Worm (Caenorhabditis elegans): ENCODE results near the gene cif-1.

Gene cif-1

DNA sequence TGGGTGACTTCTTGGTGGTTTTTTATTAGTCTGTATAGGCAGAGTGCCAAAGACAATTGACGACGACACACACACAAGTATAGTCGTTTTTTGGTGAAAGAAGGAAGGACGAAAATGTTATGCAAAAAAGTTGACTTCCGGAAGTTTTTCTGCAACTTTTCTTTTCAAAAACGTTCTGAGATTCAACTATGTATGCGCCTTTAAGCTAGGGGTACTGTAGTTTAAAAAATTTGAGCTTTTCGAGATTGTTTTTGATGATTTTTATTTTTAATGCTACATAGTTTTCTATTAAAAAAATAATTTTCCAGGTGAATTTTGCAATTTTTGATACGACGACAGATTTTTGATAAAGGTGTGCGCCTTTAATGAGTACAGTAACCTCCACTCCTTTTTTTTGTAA, 42.7 kb downstream of the cif-1 start:
- no peak for TF ChIP-seq ceh-13 (GFP tag; optimal IDR thresholded peaks at IDR 0.05)
- TF ChIP-seq hmbx-1 (tag; optimal IDR thresholded peaks at IDR 0.05), result no peak

DNA sequence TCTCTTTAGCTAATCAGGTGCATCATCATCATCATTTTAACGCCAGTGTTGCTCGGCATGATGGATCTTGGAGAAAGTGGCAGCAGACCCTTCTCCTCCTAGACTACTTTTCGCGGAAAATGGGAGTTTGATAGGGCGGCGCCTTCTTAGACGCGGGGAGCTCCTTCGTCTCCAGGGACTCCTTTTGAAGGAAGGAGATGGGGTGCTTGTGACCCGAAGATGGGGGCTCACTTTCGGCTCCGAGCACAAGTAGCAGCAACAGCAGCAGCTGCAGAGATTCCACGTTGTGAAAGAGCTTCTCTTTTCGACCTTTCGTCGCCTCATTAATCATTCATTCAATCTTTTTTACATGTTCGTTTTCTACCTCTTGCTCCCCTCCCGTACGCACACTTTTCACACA, 43.2 kb downstream of the cif-1 start:
- TF ChIP-seq B0310.2 (tag; optimal IDR thresholded peaks at IDR 0.05) (no peak), aly-1 (tag; optimal IDR thresholded peaks at IDR 0.05) (no peak), ets-7 (tag; optimal IDR thresholded peaks at IDR 0.05) (no peak), ceh-36 (tag; optimal IDR thresholded peaks at IDR 0.05) (no peak), flt-1 (GFP tag; IDR thresholded peaks at IDR 0.05) (no peak), tbx-11 (GFP tag; IDR thresholded peaks at IDR 0.05) (no peak), scrt-1 (GFP tag; IDR thresholded peaks at IDR 0.05) (no peak), pes-1 (GFP tag; IDR thresholded peaks at IDR 0.05) (no peak), ama-1 (optimal IDR thresholded peaks at IDR 0.05) (no peak), F13C5.2 (tag; optimal IDR thresholded peaks at IDR 0.05) (no peak), hmbx-1 (tag; optimal IDR thresholded peaks at IDR 0.05) (no peak)

DNA sequence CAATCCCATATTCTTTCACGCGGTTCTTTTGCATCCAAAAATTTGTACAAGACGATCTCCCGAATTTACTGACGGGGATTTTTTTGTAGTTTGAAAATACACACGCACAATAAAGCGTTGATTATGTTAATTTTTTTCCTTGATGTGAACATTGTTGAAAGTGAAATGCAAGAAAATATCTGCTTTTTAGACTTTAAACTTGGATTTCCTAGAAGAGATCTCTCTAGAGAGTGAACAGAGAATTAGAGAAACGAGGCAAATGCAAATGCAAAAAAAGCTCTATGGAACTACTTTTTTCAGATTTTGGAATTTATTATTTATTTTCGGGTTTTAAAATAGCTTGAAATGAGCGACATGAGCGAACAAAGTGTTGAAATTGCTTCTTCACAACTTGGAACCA, 45.5 kb downstream of the cif-1 start, which contains the start of gene F29B9.1:
F29B9.1 (plus strand) TSS at position 301 of the 400 bp plus-strand sequence.
- TF ChIP-seq hmbx-1 (tag; optimal IDR thresholded peaks at IDR 0.05) (no peak), hmg-4 (GFP tag; optimal IDR thresholded peaks at IDR 0.05) (no peak), hnd-1 (tag; optimal IDR thresholded peaks at IDR 0.05) (no peak), pes-1 (GFP tag; IDR thresholded peaks at IDR 0.05) (no peak), B0310.2 (tag; optimal IDR thresholded peaks at IDR 0.05) (no peak), flt-1 (GFP tag; IDR thresholded peaks at IDR 0.05) (no peak), ceh-13 (GFP tag; optimal IDR thresholded peaks at IDR 0.05) (no peak), tra-4 (tag; optimal IDR thresholded peaks at IDR 0.05) (no peak), scrt-1 (GFP tag; IDR thresholded peaks at IDR 0.05) (no peak), ceh-36 (tag; optimal IDR thresholded peaks at IDR 0.05) (no peak), ama-1 (optimal IDR thresholded peaks at IDR 0.05) (no peak)

DNA sequence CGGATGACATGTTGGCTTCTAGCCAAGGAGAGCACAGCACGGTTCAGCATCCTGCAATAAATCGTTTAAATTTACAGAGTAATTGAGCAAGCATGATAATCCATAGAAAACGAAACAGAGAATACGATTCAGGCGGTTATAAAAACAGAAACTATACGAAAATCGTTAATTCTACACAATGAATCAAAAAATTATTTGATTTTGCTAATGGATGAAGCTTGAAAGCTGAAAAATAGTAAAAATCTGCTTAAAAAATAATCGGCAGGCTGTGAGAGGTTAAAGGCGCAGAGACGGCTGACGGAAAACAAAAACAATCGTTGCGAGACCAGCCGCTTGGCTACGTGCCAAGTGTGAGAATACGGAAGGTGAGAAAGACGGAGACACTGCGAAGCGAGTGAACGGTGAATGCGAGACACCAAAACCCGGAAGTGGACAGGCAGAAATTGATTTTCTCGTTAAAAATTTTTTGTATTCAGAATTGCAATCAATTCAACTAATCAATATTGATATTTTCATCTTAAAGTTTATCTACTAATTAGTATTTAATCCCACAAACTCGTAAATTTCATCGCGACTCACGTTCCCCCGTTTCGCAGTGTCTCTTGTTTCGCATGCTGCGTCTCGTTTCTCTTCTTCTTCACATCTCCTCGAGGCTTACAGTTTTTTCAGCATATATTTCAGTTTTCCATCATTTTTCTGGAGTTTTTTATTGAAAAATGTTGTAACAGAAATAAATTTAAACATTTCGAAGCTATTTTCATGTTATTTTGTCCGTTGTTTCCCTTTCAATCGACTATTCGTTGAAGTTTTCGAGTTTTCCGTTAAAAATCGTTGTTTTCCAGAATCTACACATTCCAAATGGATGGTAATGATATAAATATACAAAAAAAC, 50.2 kb downstream of the cif-1 start, which contains the start of the genes F29B9.11 and jmjd-1.2:
F29B9.11 (minus strand) TSS at position 51 of the 891 bp plus-strand sequence.
jmjd-1.2 (plus strand) TSS at position 841 of the 891 bp plus-strand sequence.
- TF ChIP-seq tbx-37 (GFP tag; conservative IDR thresholded peaks at IDR 0.05) (0 out of 2 replicates have a peak, but pooled peaks have one; percentile 48), ama-1 (optimal IDR thresholded peaks at IDR 0.05) (no peak), ceh-13 (GFP tag; optimal IDR thresholded peaks at IDR 0.05) (peak; percentile 34), tbx-11 (GFP tag; IDR thresholded peaks at IDR 0.05) (no peak), ceh-36 (tag; optimal IDR thresholded peaks at IDR 0.05) (no peak), scrt-1 (GFP tag; IDR thresholded peaks at IDR 0.05) (no peak), ets-7 (tag; optimal IDR thresholded peaks at IDR 0.05) (peak; percentile 70), sea-1 (GFP tag; conservative IDR thresholded peaks at IDR 0.05) (peak; percentile 58; the same call in 1 of the 2 replicates), hmbx-1 (tag; optimal IDR thresholded peaks at IDR 0.05) (peak; percentile 46), flt-1 (GFP tag; IDR thresholded peaks at IDR 0.05) (no peak), hnd-1 (tag; optimal IDR thresholded peaks at IDR 0.05) (no peak), hmg-4 (GFP tag; optimal IDR thresholded peaks at IDR 0.05) (peak; percentile 61), B0310.2 (tag; optimal IDR thresholded peaks at IDR 0.05) (peak; percentile 56), F13C5.2 (tag; optimal IDR thresholded peaks at IDR 0.05) (peak; percentile 77), tra-4 (tag; optimal IDR thresholded peaks at IDR 0.05) (peak; percentile 56), aly-1 (tag; optimal IDR thresholded peaks at IDR 0.05) (peak; percentile 21), pes-1 (GFP tag; IDR thresholded peaks at IDR 0.05) (peak; percentile 63)

DNA sequence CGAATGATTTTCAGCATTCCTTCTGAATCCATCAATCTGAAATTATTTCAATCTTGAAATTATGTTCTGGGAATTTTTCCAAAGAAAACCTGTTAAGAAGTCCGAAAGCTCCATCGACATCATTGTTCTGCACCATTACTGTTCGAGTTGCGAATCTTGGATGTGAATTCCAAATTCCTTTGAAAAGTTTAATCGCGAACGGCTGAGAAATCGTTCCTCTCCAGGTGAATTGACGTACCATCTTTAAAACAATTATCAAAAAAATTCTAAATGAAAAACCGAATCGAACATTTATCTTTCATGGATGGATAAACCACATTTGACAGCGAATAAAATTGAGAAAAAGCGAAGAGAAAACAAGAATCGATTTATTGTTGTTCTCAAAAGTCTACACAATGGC, 51.3 kb downstream of the cif-1 start, which contains the start of gene mrps-21:
mrps-21 (minus strand) TSS at position 241 of the 400 bp plus-strand sequence.
- no peak for TF ChIP-seq ama-1 (optimal IDR thresholded peaks at IDR 0.05)
- TF ChIP-seq aly-1 (tag; optimal IDR thresholded peaks at IDR 0.05), result no peak
- TF ChIP-seq ets-7 (tag; optimal IDR thresholded peaks at IDR 0.05), result no peak
- no peak for TF ChIP-seq scrt-1 (GFP tag; IDR thresholded peaks at IDR 0.05)
- no peak for TF ChIP-seq tbx-37 (GFP tag; conservative IDR thresholded peaks at IDR 0.05)
- no peak for TF ChIP-seq F13C5.2 (tag; optimal IDR thresholded peaks at IDR 0.05)
- TF ChIP-seq hnd-1 (tag; optimal IDR thresholded peaks at IDR 0.05), result no peak
- TF ChIP-seq ceh-13 (GFP tag; optimal IDR thresholded peaks at IDR 0.05), result no peak
- TF ChIP-seq hmg-4 (GFP tag; optimal IDR thresholded peaks at IDR 0.05), result no peak
- no peak for TF ChIP-seq flt-1 (GFP tag; IDR thresholded peaks at IDR 0.05)
- TF ChIP-seq pes-1 (GFP tag; IDR thresholded peaks at IDR 0.05), result no peak
- TF ChIP-seq hmbx-1 (tag; optimal IDR thresholded peaks at IDR 0.05), result no peak
- no peak for TF ChIP-seq ceh-36 (tag; optimal IDR thresholded peaks at IDR 0.05)
- TF ChIP-seq B0310.2 (tag; optimal IDR thresholded peaks at IDR 0.05), result no peak
- no peak for TF ChIP-seq tra-4 (tag; optimal IDR thresholded peaks at IDR 0.05)
- no peak for TF ChIP-seq sea-1 (GFP tag; conservative IDR thresholded peaks at IDR 0.05)
- no peak for TF ChIP-seq tbx-11 (GFP tag; IDR thresholded peaks at IDR 0.05)

DNA sequence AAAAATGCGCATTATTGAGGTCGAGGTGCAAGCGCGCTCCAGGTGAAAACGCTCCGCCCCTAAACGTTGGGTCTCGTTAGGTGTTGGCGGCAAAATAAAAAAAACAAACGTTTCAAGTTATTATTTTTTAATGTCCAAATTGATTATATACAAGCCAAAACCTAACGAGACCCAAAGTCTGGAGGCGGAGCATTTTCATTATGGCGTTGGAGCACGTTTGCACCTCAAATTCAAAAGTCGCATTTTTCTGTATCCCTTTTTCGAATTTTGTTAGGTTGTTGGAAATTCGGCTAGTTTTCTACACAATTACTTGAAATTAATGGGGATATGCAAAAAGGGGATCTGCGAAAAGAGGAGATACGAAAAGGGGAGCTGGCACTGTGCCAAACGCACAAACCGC, 52.7 kb downstream of the cif-1 start, which contains the start of gene col-111:
col-111 (minus strand) TSS at position 101 of the 400 bp plus-strand sequence.
- no peak for TF ChIP-seq pes-1 (GFP tag; IDR thresholded peaks at IDR 0.05)
- TF ChIP-seq hmg-4 (GFP tag; optimal IDR thresholded peaks at IDR 0.05), result no peak
- no peak for TF ChIP-seq hmbx-1 (tag; optimal IDR thresholded peaks at IDR 0.05)
- no peak for TF ChIP-seq flt-1 (GFP tag; IDR thresholded peaks at IDR 0.05)
- TF ChIP-seq ets-7 (tag; optimal IDR thresholded peaks at IDR 0.05), result no peak
- TF ChIP-seq sea-1 (GFP tag; conservative IDR thresholded peaks at IDR 0.05), result no peak
